Fruit fly (Drosophila melanogaster) whole organism, embryonic: ENCODE measurements around the gene CG3556.

Source experiments
- Aef1 ChIP-seq: fragments of 200-800 bp; sonication (Bioruptor generic); IDR thresholded peaks from 3 replicates; pipeline ENCODE4 v1.3.6; 2022; ENCODE audit warnings: missing biosample characterization, missing genetic modification characterization
- Antp ChIP-seq: fragments of 200-800 bp; sonication (Bioruptor generic); optimal IDR thresholded peaks from 3 replicates; lab custom pipeline; 2016; ENCODE audit warnings: missing biosample characterization, missing genetic modification characterization
- Atf3 ChIP-seq: fragments of 200-800 bp; sonication (Bioruptor generic); optimal IDR thresholded peaks from 3 replicates; lab custom pipeline; 2016; ENCODE audit warnings: missing biosample characterization, missing genetic modification characterization
- CG1233 ChIP-seq: fragments of 200-800 bp; sonication (Bioruptor generic); optimal IDR thresholded peaks from 4 replicates; lab custom pipeline; 2018; ENCODE audit warnings: missing biosample characterization, mild to moderate bottlenecking, missing genetic modification characterization
- CG17186 ChIP-seq: fragments of 200-800 bp; sonication (Bioruptor generic); optimal IDR thresholded peaks from 3 replicates; lab custom pipeline; 2017; ENCODE audit warnings: missing biosample characterization, missing genetic modification reagents, missing genetic modification characterization
- CG18011 ChIP-seq: fragments of 200-800 bp; sonication (Bioruptor generic); optimal IDR thresholded peaks from 2 replicates; lab custom pipeline; 2017; ENCODE audit warnings: missing biosample characterization, missing genetic modification characterization, mild to moderate bottlenecking, moderate library complexity, missing genotype
- CG18599 ChIP-seq: fragments of 200-800 bp; sonication (Bioruptor generic); optimal IDR thresholded peaks from 3 replicates; lab custom pipeline; 2017; ENCODE audit warnings: missing biosample characterization, missing genetic modification characterization, mild to moderate bottlenecking, moderate library complexity, missing genetic modification reagents
- CG2116 ChIP-seq: fragments of 200-800 bp; sonication (Bioruptor generic); optimal IDR thresholded peaks from 3 replicates; lab custom pipeline; 2018; ENCODE audit warnings: missing biosample characterization, mild to moderate bottlenecking, missing genetic modification characterization
- CG4707 ChIP-seq: fragments of 200-800 bp; sonication (Bioruptor generic); optimal IDR thresholded peaks from 2 replicates; lab custom pipeline; 2018; ENCODE audit warnings: missing biosample characterization, mild to moderate bottlenecking, missing genetic modification characterization, moderate library complexity
- CG6272 ChIP-seq: fragments of 200-800 bp; sonication (Bioruptor generic); IDR thresholded peaks from 2 replicates; pipeline ENCODE4 v1.3.6; 2022; ENCODE audit warnings: missing biosample characterization, missing genetic modification characterization
- CG6765 ChIP-seq: fragments of 200-800 bp; sonication (Bioruptor generic); optimal IDR thresholded peaks from 3 replicates; lab custom pipeline; 2017; ENCODE audit warnings: missing biosample characterization, mild to moderate bottlenecking, missing genetic modification characterization
- CG8281 ChIP-seq: fragments of 200-800 bp; sonication (Bioruptor generic); optimal IDR thresholded peaks from 2 replicates; lab custom pipeline; 2018; ENCODE audit warnings: missing biosample characterization, mild to moderate bottlenecking, missing genetic modification characterization, moderate library complexity
- CG8290 ChIP-seq, 3 experiments: fragments of 200-800 bp; sonication (Bioruptor generic); optimal IDR thresholded peaks; 2 replicates each; lab custom pipeline; 2016 to 2019; ENCODE audit warnings: missing biosample characterization in 3 of 3, missing genetic modification characterization in 3 of 3, mild to moderate bottlenecking in 2 of 3, moderate library complexity in 1 of 3
- CG8478 ChIP-seq: fragments of >200 bp; optimal IDR thresholded peaks from 2 replicates; lab custom pipeline; 2018
- CG8765 ChIP-seq: fragments of 200-800 bp; sonication (Bioruptor generic); IDR thresholded peaks from 2 replicates; pipeline ENCODE4 v1.3.6; 2022; ENCODE audit warnings: missing biosample characterization, missing genetic modification characterization
- CkIIα-i1 ChIP-seq: fragments of 200-800 bp; sonication (Bioruptor generic); IDR thresholded peaks from 2 replicates; pipeline ENCODE4 v1.3.6; 2022; ENCODE audit warnings: missing biosample characterization, missing genetic modification characterization
- D19B ChIP-seq: fragments of 200-800 bp; sonication (Bioruptor generic); optimal IDR thresholded peaks from 2 replicates; lab custom pipeline; 2017; ENCODE audit warnings: missing biosample characterization, mild to moderate bottlenecking, missing genetic modification characterization
- Gug ChIP-seq: fragments of 200-800 bp; sonication (Bioruptor generic); IDR thresholded peaks from 4 replicates; pipeline ENCODE4 v1.3.6; 2022; ENCODE audit warnings: missing biosample characterization, missing genetic modification characterization
- Hr39 ChIP-seq: fragments of >200 bp; optimal IDR thresholded peaks from 2 replicates; lab custom pipeline; 2017
- Hsf ChIP-seq: fragments of 200-800 bp; sonication (Bioruptor generic); optimal IDR thresholded peaks from 3 replicates; lab custom pipeline; 2016; ENCODE audit warnings: missing biosample characterization, missing genetic modification characterization
- NfI ChIP-seq: fragments of 200-800 bp; sonication (Bioruptor generic); optimal IDR thresholded peaks from 3 replicates; lab custom pipeline; 2018; ENCODE audit warnings: missing biosample characterization, mild to moderate bottlenecking, missing genetic modification characterization, moderate library complexity
- Pdp1 ChIP-seq, 2 experiments: fragments of 200-800 bp; sonication (Bioruptor generic); optimal IDR thresholded peaks; 3 replicates each; lab custom pipeline; 2016; ENCODE audit warnings: missing biosample characterization in 2 of 2, missing genetic modification characterization in 2 of 2, mild to moderate bottlenecking in 1 of 2, moderate library complexity in 1 of 2
- Poxn ChIP-seq: fragments of 200-800 bp; sonication (Bioruptor generic); IDR thresholded peaks from 2 replicates; pipeline ENCODE4 v1.3.6; 2022; ENCODE audit warnings: missing biosample characterization, missing genetic modification characterization
- Scr ChIP-seq: fragments of 200-800 bp; sonication (Bioruptor generic); IDR thresholded peaks from 2 replicates; pipeline ENCODE4 v1.3.6; 2022; ENCODE audit warnings: missing biosample characterization, missing genetic modification characterization; ENCODE audit not compliant: partially characterized antibody
- Sin3A ChIP-seq: fragments of >200 bp; optimal IDR thresholded peaks from 2 replicates; lab custom pipeline; 2018
- Ssrp ChIP-seq: fragments of 200-800 bp; sonication (Bioruptor generic); optimal IDR thresholded peaks from 2 replicates; lab custom pipeline; 2018; ENCODE audit warnings: missing biosample characterization, mild to moderate bottlenecking, missing genetic modification characterization, moderate library complexity
- Tbp ChIP-seq: fragments of >200 bp; optimal IDR thresholded peaks from 2 replicates; lab custom pipeline; 2018; ENCODE audit warnings: missing biosample characterization, missing genetic modification characterization
- ac ChIP-seq: fragments of 200-800 bp; sonication (Bioruptor generic); optimal IDR thresholded peaks from 3 replicates; lab custom pipeline; 2017; ENCODE audit warnings: missing biosample characterization, mild to moderate bottlenecking, missing genetic modification characterization
- ara ChIP-seq: fragments of 200-800 bp; sonication (Bioruptor generic); IDR thresholded peaks from 2 replicates; pipeline ENCODE4 v1.3.6; 2022; ENCODE audit warnings: missing biosample characterization, missing genetic modification characterization
- ase ChIP-seq: fragments of 200-800 bp; sonication (Bioruptor generic); IDR thresholded peaks from 3 replicates; pipeline ENCODE4 v1.3.6; 2022; ENCODE audit warnings: missing biosample characterization, missing genetic modification characterization
- chn ChIP-seq: fragments of 200-800 bp; sonication (Bioruptor generic); optimal IDR thresholded peaks from 2 replicates; lab custom pipeline; 2016; ENCODE audit warnings: missing biosample characterization, missing genetic modification characterization
- cwo ChIP-seq: fragments of 200-800 bp; sonication (Bioruptor generic); optimal IDR thresholded peaks from 3 replicates; lab custom pipeline; 2017; ENCODE audit warnings: missing biosample characterization, missing genetic modification characterization, mild to moderate bottlenecking, moderate library complexity, missing genetic modification reagents
- dati ChIP-seq: fragments of 200-800 bp; sonication (Bioruptor generic); IDR thresholded peaks from 2 replicates; pipeline ENCODE4 v1.3.6; 2022; ENCODE audit warnings: missing biosample characterization, missing genetic modification characterization
- ewg ChIP-seq: fragments of 200-800 bp; sonication (Bioruptor generic); optimal IDR thresholded peaks from 3 replicates; lab custom pipeline; 2017; ENCODE audit warnings: mild to moderate bottlenecking, missing biosample characterization, missing genetic modification reagents, missing genetic modification characterization
- fd3F ChIP-seq: fragments of 200-800 bp; sonication (Bioruptor generic); optimal IDR thresholded peaks from 2 replicates; lab custom pipeline; 2018; ENCODE audit warnings: missing biosample characterization, mild to moderate bottlenecking, missing genetic modification characterization, moderate library complexity
- gt ChIP-seq: fragments of 200-800 bp; sonication (Bioruptor generic); IDR thresholded peaks from 2 replicates; pipeline ENCODE4 v1.3.6; 2022; ENCODE audit warnings: missing biosample characterization, missing genetic modification characterization
- hb ChIP-seq: fragments of 200-800 bp; sonication (Bioruptor generic); IDR thresholded peaks from 3 replicates; pipeline ENCODE4 v1.3.6; 2022; ENCODE audit warnings: missing biosample characterization, missing genetic modification characterization; ENCODE audit not compliant: partially characterized antibody
- ind ChIP-seq: fragments of 200-800 bp; sonication (Bioruptor generic); optimal IDR thresholded peaks from 3 replicates; lab custom pipeline; 2016; ENCODE audit warnings: missing biosample characterization, missing genetic modification characterization
- lilli ChIP-seq: fragments of 200-800 bp; sonication (Bioruptor generic); optimal IDR thresholded peaks from 3 replicates; lab custom pipeline; 2016; ENCODE audit warnings: missing biosample characterization, missing genetic modification characterization
- odd ChIP-seq: fragments of 200-800 bp; sonication (Bioruptor generic); optimal IDR thresholded peaks from 2 replicates; lab custom pipeline; 2017; ENCODE audit warnings: missing biosample characterization, mild to moderate bottlenecking, missing genetic modification characterization
- org-1 ChIP-seq: fragments of 200-800 bp; sonication (Bioruptor generic); optimal IDR thresholded peaks from 2 replicates; lab custom pipeline; 2017; ENCODE audit warnings: missing biosample characterization, missing genetic modification characterization
- otp ChIP-seq: fragments of 200-800 bp; sonication (Bioruptor generic); IDR thresholded peaks from 3 replicates; pipeline ENCODE4, ENCODE4 v1.3.6; 2022; ENCODE audit warnings: missing biosample characterization, missing genetic modification characterization
- pfk ChIP-seq: fragments of 200-800 bp; sonication (Bioruptor generic); optimal IDR thresholded peaks from 2 replicates; lab custom pipeline; 2018; ENCODE audit warnings: missing biosample characterization, mild to moderate bottlenecking, missing genetic modification characterization, moderate library complexity
- ro ChIP-seq: fragments of 200-800 bp; sonication (Bioruptor generic); IDR thresholded peaks from 2 replicates; pipeline ENCODE4 v1.3.6; 2022; ENCODE audit warnings: missing biosample characterization, missing genetic modification characterization
- scrt ChIP-seq: fragments of 200-800 bp; sonication (Bioruptor generic); optimal IDR thresholded peaks from 2 replicates; lab custom pipeline; 2018; ENCODE audit warnings: missing biosample characterization, mild to moderate bottlenecking, missing genetic modification characterization, moderate library complexity
- slp2 ChIP-seq: fragments of 200-800 bp; sonication (Bioruptor generic); optimal IDR thresholded peaks from 2 replicates; lab custom pipeline; 2016; ENCODE audit warnings: missing biosample characterization, missing genetic modification characterization
- sob ChIP-seq: fragments of 200-800 bp; sonication (Bioruptor generic); IDR thresholded peaks from 2 replicates; pipeline ENCODE4 v1.3.6; 2022; ENCODE audit warnings: missing biosample characterization, missing genetic modification characterization
- tap ChIP-seq: fragments of 200-800 bp; optimal IDR thresholded peaks from 3 replicates; lab custom pipeline; 2019; ENCODE audit warnings: missing biosample characterization, mild to moderate bottlenecking, missing genetic modification characterization, moderate library complexity
- trh ChIP-seq: fragments of 200-800 bp; sonication (Bioruptor generic); optimal IDR thresholded peaks from 2 replicates; lab custom pipeline; 2016; ENCODE audit warnings: missing biosample characterization, missing genetic modification characterization
- unpg ChIP-seq: fragments of 200-800 bp; sonication (Bioruptor generic); optimal IDR thresholded peaks from 3 replicates; lab custom pipeline; 2018; ENCODE audit warnings: missing biosample characterization, mild to moderate bottlenecking, missing genetic modification characterization, moderate library complexity
- vfl ChIP-seq: fragments of 200-800 bp; sonication (Bioruptor generic); optimal IDR thresholded peaks from 2 replicates; lab custom pipeline; 2016; ENCODE audit warnings: missing biosample characterization, missing genetic modification characterization

Gene CG3556

DNA sequence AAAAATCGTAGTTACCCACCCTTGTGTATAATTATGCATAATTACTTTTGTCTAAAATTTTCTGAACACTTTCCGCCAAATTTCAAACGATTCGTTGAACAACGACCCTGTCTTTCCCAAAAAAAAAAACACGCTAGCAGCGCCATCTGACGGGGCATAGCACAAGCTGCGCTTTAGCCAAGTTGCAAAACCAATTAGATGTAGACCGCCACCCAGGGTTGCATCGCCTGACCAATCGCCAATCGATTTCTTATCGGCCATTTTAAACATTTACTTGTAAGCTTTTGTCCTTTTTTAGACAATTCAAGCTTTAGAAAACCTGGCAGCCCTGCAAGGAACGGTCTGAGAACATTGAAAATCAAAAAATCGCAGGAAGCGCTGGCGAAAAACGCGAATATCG lies at the start of gene CG3556 (continued):
- no peak for TF ChIP-seq CG6765 (GFP tag; lab: Kevin White, UChicago)
- TF ChIP-seq ro (GFP tag; lab: Robert Waterston, UW), result no peak
- peak; percentile 3 for TF ChIP-seq slp2 (GFP tag; lab: Kevin White, UChicago)
- TF ChIP-seq ara, result peak; percentile 47; the same call in 1 of the 2 replicates
- no peak for TF ChIP-seq CG8281 (tag; lab: Kevin White, UChicago)
- peak; percentile 57 for TF ChIP-seq CG8290 (GFP tag; optimal IDR thresholded peaks at IDR 0.05; lab: Kevin White, UChicago)
- TF ChIP-seq CG8290 (tag; optimal IDR thresholded peaks at IDR 0.05; lab: Kevin White, UChicago), result peak in 1 of 2 experiments; percentile 61
- TF ChIP-seq hb (GFP tag; lab: Robert Waterston, UW), result peak; percentile 52; the same call in 1 of the 3 replicates
- no peak for TF ChIP-seq Aef1 (GFP tag; lab: Robert Waterston, UW)
- peak; percentile 99 for TF ChIP-seq CG2116 (GFP tag; lab: Kevin White, UChicago)
- TF ChIP-seq ase, result peak; percentile 59; the same call in 2 of the 3 replicates
- TF ChIP-seq Poxn, result no peak
- no peak for TF ChIP-seq unpg (GFP tag; lab: Kevin White, UChicago)
- no peak for TF ChIP-seq CkIIα-i1
- peak; percentile 75 for TF ChIP-seq sob (GFP tag; lab: Robert Waterston, UW)
- peak; percentile 50 for TF ChIP-seq Sin3A
- no peak for TF ChIP-seq CG18011 (GFP tag; lab: Kevin White, UChicago)
- TF ChIP-seq ind, result peak; percentile 12
- TF ChIP-seq CG4707 (GFP tag; lab: Kevin White, UChicago), result no peak
- TF ChIP-seq pfk, result peak; percentile 1
- peak; percentile 52 for TF ChIP-seq Scr
- TF ChIP-seq CG18599, result no peak
- no peak for TF ChIP-seq fd3F (GFP tag; lab: Kevin White, UChicago)
- peak; percentile 36 for TF ChIP-seq lilli (GFP tag; lab: Kevin White, UChicago)
- no peak for TF ChIP-seq ac (GFP tag; lab: Kevin White, UChicago)
- TF ChIP-seq D19B (GFP tag; lab: Kevin White, UChicago), result no peak
- peak; percentile 5 for TF ChIP-seq Ssrp (tag; lab: Kevin White, UChicago)
- TF ChIP-seq CG8765, result no peak
- no peak for TF ChIP-seq trh
- TF ChIP-seq Hsf (GFP tag; lab: Kevin White, UChicago), result peak; percentile 27
- no peak for TF ChIP-seq dati (GFP tag; lab: Robert Waterston, UW)
- TF ChIP-seq odd (GFP tag; lab: Kevin White, UChicago), result no peak
- peak in 1 of 2 experiments; percentile 36 for TF ChIP-seq Pdp1 (GFP tag; optimal IDR thresholded peaks at IDR 0.05; lab: Kevin White, UChicago)
- peak; percentile 39; the same call in 1 of the 4 replicates for TF ChIP-seq Gug (GFP tag; lab: Robert Waterston, UW)
- TF ChIP-seq CG6272 (GFP tag; lab: Robert Waterston, UW), result peak; percentile 39; the same call in 1 of the 2 replicates
- no peak for TF ChIP-seq Hr39 (lab: Kevin White, UChicago)
- peak; percentile 58; the same call in 1 of the 3 replicates for TF ChIP-seq otp (GFP tag; lab: Robert Waterston, UW)
- TF ChIP-seq scrt (GFP tag; lab: Kevin White, UChicago), result no peak
- no peak for TF ChIP-seq gt (GFP tag; lab: Robert Waterston, UW)
- TF ChIP-seq Antp (GFP tag; lab: Kevin White, UChicago), result peak; percentile 62
- TF ChIP-seq Atf3 (GFP tag; lab: Kevin White, UChicago), result no peak
- peak; percentile 51 for TF ChIP-seq ewg (GFP tag; lab: Kevin White, UChicago)
- peak; percentile 46 for TF ChIP-seq NfI (GFP tag; lab: Kevin White, UChicago)
- TF ChIP-seq tap, result no peak
- no peak for TF ChIP-seq chn
- TF ChIP-seq CG17186 (GFP tag; lab: Kevin White, UChicago), result peak; percentile 19
- no peak for TF ChIP-seq cwo (GFP tag; lab: Kevin White, UChicago)
- TF ChIP-seq CG1233, result no peak
- TF ChIP-seq vfl (GFP tag; lab: Kevin White, UChicago), result no peak
- TF ChIP-seq CG8478 (lab: Kevin White, UChicago), result no peak
- TF ChIP-seq Tbp, result no peak
- TF ChIP-seq org-1 (GFP tag; lab: Kevin White, UChicago), result peak; percentile 7
